Worm (Caenorhabditis elegans) whole organism, late embryonic: ENCODE data around the gene pos-1.

ENCODE experiments used
- C38D4.7 ChIP-seq: fragments of 200-800 bp; sonication (Bioruptor generic); optimal IDR thresholded peaks from 2 replicates; lab custom pipeline; 2018; ENCODE audit warnings: mild to moderate bottlenecking, missing genetic modification characterization, moderate library complexity, missing compliant biosample characterization
- F13H6.1 ChIP-seq: sonication (generic microtip); optimal IDR thresholded peaks from 2 replicates; lab custom pipeline; 2016; ENCODE audit warnings: missing genetic modification characterization, missing compliant biosample characterization
- K02D7.2 ChIP-seq: sonication (generic microtip); optimal IDR thresholded peaks from 2 replicates; lab custom pipeline; 2017; ENCODE audit warnings: mild to moderate bottlenecking, missing genetic modification characterization, missing compliant biosample characterization
- K09A11.1 ChIP-seq: sonication (generic microtip); optimal IDR thresholded peaks from 2 replicates; lab custom pipeline; 2017; ENCODE audit warnings: antibody characterized with exemption, mild to moderate bottlenecking, missing genetic modification characterization, missing compliant biosample characterization; ENCODE audit not compliant: insufficient read depth
- ahr-1 ChIP-seq: sonication (generic microtip); optimal IDR thresholded peaks from 2 replicates; lab custom pipeline; 2016; ENCODE audit warnings: missing genetic modification characterization, missing compliant biosample characterization
- ceh-18 ChIP-seq: sonication (generic microtip); optimal IDR thresholded peaks from 2 replicates; lab custom pipeline; 2016; ENCODE audit warnings: missing genetic modification characterization, missing compliant biosample characterization
- ceh-24 ChIP-seq: sonication (generic microtip); optimal IDR thresholded peaks from 2 replicates; lab custom pipeline; 2016; ENCODE audit warnings: mild to moderate bottlenecking, missing genetic modification characterization, missing compliant biosample characterization
- ceh-30 ChIP-seq: fragments of 150-350 bp; optimal IDR thresholded peaks from 2 replicates; lab custom pipeline; 2014; ENCODE audit warnings: missing biosample characterization, missing genetic modification characterization
- ceh-31 ChIP-seq: sonication (generic microtip); optimal IDR thresholded peaks from 2 replicates; lab custom pipeline; 2016; ENCODE audit warnings: missing genetic modification characterization, missing compliant biosample characterization
- ceh-34 ChIP-seq: sonication (generic microtip); optimal IDR thresholded peaks from 2 replicates; lab custom pipeline; 2016; ENCODE audit warnings: mild to moderate bottlenecking, missing genetic modification characterization, missing compliant biosample characterization
- dve-1 ChIP-seq: sonication (generic microtip); optimal IDR thresholded peaks from 2 replicates; lab custom pipeline; 2017; ENCODE audit warnings: antibody characterized with exemption, mild to moderate bottlenecking, missing genetic modification characterization, missing compliant biosample characterization
- elt-4 ChIP-seq: sonication (generic microtip); optimal IDR thresholded peaks from 2 replicates; lab custom pipeline; 2016; ENCODE audit warnings: missing genetic modification characterization, missing compliant biosample characterization
- eyg-1 ChIP-seq: sonication (generic microtip); optimal IDR thresholded peaks from 2 replicates; lab custom pipeline; 2016; ENCODE audit warnings: missing genotype, missing genetic modification characterization, missing compliant biosample characterization
- fax-1 ChIP-seq: sonication (generic microtip); optimal IDR thresholded peaks from 2 replicates; lab custom pipeline; 2016; ENCODE audit warnings: missing genotype, missing genetic modification characterization, missing compliant biosample characterization
- fkh-6 ChIP-seq: sonication (generic microtip); optimal IDR thresholded peaks from 2 replicates; lab custom pipeline; 2016; ENCODE audit warnings: missing genetic modification characterization, missing compliant biosample characterization
- hlh-13 ChIP-seq: fragments of 200-800 bp; sonication (Bioruptor generic); optimal IDR thresholded peaks from 2 replicates; lab custom pipeline; 2018; ENCODE audit warnings: mild to moderate bottlenecking, missing genetic modification characterization, missing compliant biosample characterization
- hlh-15 ChIP-seq: sonication (generic microtip); optimal IDR thresholded peaks from 2 replicates; lab custom pipeline; 2016; ENCODE audit warnings: missing genetic modification characterization, missing compliant biosample characterization
- lim-6 ChIP-seq: sonication (generic microtip); optimal IDR thresholded peaks from 2 replicates; lab custom pipeline; 2016; ENCODE audit warnings: missing genetic modification characterization, missing compliant biosample characterization
- lin-11 ChIP-seq: fragments of 200-800 bp; sonication (Bioruptor generic); optimal IDR thresholded peaks from 2 replicates; lab custom pipeline; 2018; ENCODE audit warnings: mild to moderate bottlenecking, missing genetic modification characterization, missing compliant biosample characterization
- nfya-1 ChIP-seq: sonication (generic microtip); optimal IDR thresholded peaks from 2 replicates; lab custom pipeline; 2017; ENCODE audit warnings: missing genetic modification characterization, mild to moderate bottlenecking, missing compliant biosample characterization, antibody characterized with exemption, moderate library complexity
- nhr-11 ChIP-seq: fragments of 150-350 bp; optimal IDR thresholded peaks from 2 replicates; lab custom pipeline; 2014; ENCODE audit warnings: missing biosample characterization, missing genetic modification characterization
- nhr-232 ChIP-seq: sonication (generic microtip); optimal IDR thresholded peaks from 2 replicates; lab custom pipeline; 2016; ENCODE audit warnings: missing genetic modification characterization, missing compliant biosample characterization
- npax-4 ChIP-seq: sonication (generic microtip); optimal IDR thresholded peaks from 2 replicates; lab custom pipeline; 2016; ENCODE audit warnings: missing genetic modification characterization, missing compliant biosample characterization
- odd-2 ChIP-seq: sonication (generic microtip); optimal IDR thresholded peaks from 2 replicates; lab custom pipeline; 2017; ENCODE audit warnings: antibody characterized with exemption, mild to moderate bottlenecking, missing genetic modification characterization, missing compliant biosample characterization
- pat-9 ChIP-seq: fragments of 200-800 bp; sonication (Bioruptor generic); optimal IDR thresholded peaks from 2 replicates; lab custom pipeline; 2018; ENCODE audit warnings: mild to moderate bottlenecking, missing genetic modification characterization, moderate library complexity, missing compliant biosample characterization
- pha-2 ChIP-seq: sonication (generic microtip); optimal IDR thresholded peaks from 2 replicates; lab custom pipeline; 2017; ENCODE audit warnings: mild to moderate bottlenecking, missing genetic modification characterization, missing compliant biosample characterization
- pha-4 ChIP-seq: fragments of 150-350 bp; optimal IDR thresholded peaks from 2 replicates; lab custom pipeline; 2018; ENCODE audit warnings: missing biosample characterization, missing genetic modification reagents, missing genetic modification characterization
- pqm-1 ChIP-seq: sonication (generic microtip); optimal IDR thresholded peaks from 2 replicates; lab custom pipeline; 2016; ENCODE audit warnings: missing genetic modification characterization, missing compliant biosample characterization
- ref-2 ChIP-seq: sonication (generic microtip); optimal IDR thresholded peaks from 2 replicates; lab custom pipeline; 2016; ENCODE audit warnings: missing genetic modification characterization, missing compliant biosample characterization
- rnt-1 ChIP-seq: sonication (generic microtip); optimal IDR thresholded peaks from 2 replicates; lab custom pipeline; 2016; ENCODE audit warnings: missing genetic modification characterization, missing compliant biosample characterization
- sdc-2 ChIP-seq: sonication (generic microtip); optimal IDR thresholded peaks from 2 replicates; lab custom pipeline; 2016; ENCODE audit warnings: missing genotype, missing genetic modification characterization, missing compliant biosample characterization
- sox-2 ChIP-seq: fragments of 200-800 bp; sonication (Bioruptor generic); IDR thresholded peaks from 2 replicates; pipeline ENCODE4 v1.3.6; 2022; ENCODE audit warnings: missing genetic modification reagents, missing genetic modification characterization, missing compliant biosample characterization
- syd-9 ChIP-seq: sonication (generic microtip); optimal IDR thresholded peaks from 2 replicates; lab custom pipeline; 2016; ENCODE audit warnings: mild to moderate bottlenecking, missing genetic modification characterization, moderate library complexity, missing compliant biosample characterization
- tbx-2 ChIP-seq: sonication (generic microtip); optimal IDR thresholded peaks from 2 replicates; lab custom pipeline; 2016; ENCODE audit warnings: missing genetic modification characterization, missing compliant biosample characterization
- tbx-7 ChIP-seq: sonication (generic microtip); optimal IDR thresholded peaks from 2 replicates; lab custom pipeline; 2016; ENCODE audit warnings: missing genotype, missing genetic modification characterization, missing compliant biosample characterization
- ttx-3 ChIP-seq: sonication (generic microtip); optimal IDR thresholded peaks from 2 replicates; lab custom pipeline; 2016; ENCODE audit warnings: missing genetic modification reagents, missing genetic modification characterization, missing compliant biosample characterization
- unc-42 ChIP-seq: sonication (generic microtip); optimal IDR thresholded peaks from 2 replicates; lab custom pipeline; 2016; ENCODE audit warnings: missing genotype, missing genetic modification characterization, missing compliant biosample characterization
- unc-55 ChIP-seq: sonication (generic microtip); optimal IDR thresholded peaks from 2 replicates; lab custom pipeline; 2017; ENCODE audit warnings: missing biosample characterization, missing genetic modification reagents, missing genetic modification characterization
- unc-86 ChIP-seq: sonication (generic microtip); optimal IDR thresholded peaks from 2 replicates; lab custom pipeline; 2016; ENCODE audit warnings: missing genetic modification characterization, missing compliant biosample characterization
- ztf-16 ChIP-seq: sonication (generic microtip); optimal IDR thresholded peaks from 2 replicates; lab custom pipeline; 2017; ENCODE audit warnings: missing genetic modification characterization, missing compliant biosample characterization

The pos-1 gene

ce11 chrV:8460800-8461199 lies 46.9 kb downstream of the pos-1 start:
- no peak for TF ChIP-seq fax-1 (tag; lab: Kevin White, UChicago)
- TF ChIP-seq fkh-6 (tag; lab: Kevin White, UChicago) = no peak
- no peak for TF ChIP-seq tbx-2
- TF ChIP-seq ceh-24 (tag; lab: Kevin White, UChicago) = no peak
- TF ChIP-seq lin-11 = no peak
- TF ChIP-seq npax-4 (tag; lab: Kevin White, UChicago) = no peak
- no peak for TF ChIP-seq pat-9 (tag; lab: Kevin White, UChicago)
- no peak for TF ChIP-seq nhr-11 (tag; lab: Kevin White, UChicago)
- TF ChIP-seq ttx-3 (tag; lab: Kevin White, UChicago) = no peak
- TF ChIP-seq nhr-232 (tag; lab: Kevin White, UChicago) = no peak
- no peak for TF ChIP-seq rnt-1
- TF ChIP-seq hlh-15 (tag; lab: Kevin White, UChicago) = no peak
- no peak for TF ChIP-seq ceh-31 (tag; lab: Kevin White, UChicago)
- TF ChIP-seq, all 69 proteins: peak for 0

ce11 chrV:8462074-8462473 lies 48.2 kb downstream of the pos-1 start, which contains the start of the genes dnj-22 and natc-1:
Gene dnj-22, minus strand, starts transcription at chrV:8462120.
Gene natc-1, plus strand, starts transcription at chrV:8462359.
- TF ChIP-seq nfya-1 (tag; lab: Kevin White, UChicago) = peak; percentile 57
- TF ChIP-seq pha-4 (tag; lab: Kevin White, UChicago) = no peak
- TF ChIP-seq fax-1 (tag; lab: Kevin White, UChicago) = no peak
- no peak for TF ChIP-seq C38D4.7 (GFP tag; lab: Kevin White, UChicago)
- no peak for TF ChIP-seq ceh-24 (tag; lab: Kevin White, UChicago)
- TF ChIP-seq K02D7.2 = no peak
- TF ChIP-seq ceh-34 (tag; lab: Kevin White, UChicago) = peak; percentile 10
- no peak for TF ChIP-seq sox-2 (GFP tag; lab: Robert Waterston, UW)
- TF ChIP-seq nhr-11 (tag; lab: Kevin White, UChicago) = no peak
- no peak for TF ChIP-seq syd-9 (tag; lab: Kevin White, UChicago)
- no peak for TF ChIP-seq K09A11.1 (tag; lab: Kevin White, UChicago)
- TF ChIP-seq tbx-7 (tag; lab: Kevin White, UChicago) = no peak
- no peak for TF ChIP-seq elt-4
- no peak for TF ChIP-seq pqm-1
- TF ChIP-seq ref-2 (tag; lab: Kevin White, UChicago) = no peak
- TF ChIP-seq ahr-1 (tag; lab: Kevin White, UChicago) = no peak
- TF ChIP-seq sdc-2 (tag; lab: Kevin White, UChicago) = no peak
- TF ChIP-seq pha-2 (tag; lab: Kevin White, UChicago) = no peak
- peak; percentile 18 for TF ChIP-seq ceh-18 (tag; lab: Kevin White, UChicago)
- TF ChIP-seq ceh-31 (tag; lab: Kevin White, UChicago) = peak; percentile 70
- TF ChIP-seq nhr-232 (tag; lab: Kevin White, UChicago) = no peak
- peak; percentile 6 for TF ChIP-seq dve-1 (tag; lab: Kevin White, UChicago)
- TF ChIP-seq pat-9 (tag; lab: Kevin White, UChicago) = no peak
- TF ChIP-seq ztf-16 = no peak
- TF ChIP-seq ceh-30 = no peak
- no peak for TF ChIP-seq eyg-1 (tag; lab: Kevin White, UChicago)
- TF ChIP-seq unc-55 (GFP tag; lab: Kevin White, UChicago) = peak; percentile 34
- TF ChIP-seq unc-42 (tag; lab: Kevin White, UChicago) = peak; percentile 95
- TF ChIP-seq hlh-13 (GFP tag; lab: Kevin White, UChicago) = no peak
- TF ChIP-seq hlh-15 (tag; lab: Kevin White, UChicago) = no peak
- no peak for TF ChIP-seq fkh-6 (tag; lab: Kevin White, UChicago)
- TF ChIP-seq odd-2 (tag; lab: Kevin White, UChicago) = no peak
- no peak for TF ChIP-seq lim-6
- TF ChIP-seq F13H6.1 (tag; lab: Kevin White, UChicago) = no peak
- TF ChIP-seq unc-86 (tag; lab: Kevin White, UChicago) = no peak
